Worm (Caenorhabditis elegans) whole organism, L2 larva: ENCODE data around the gene dpy-8.

Experiments
- C34F6.9 ChIP-seq: fragments of 150-350 bp; optimal IDR thresholded peaks from 2 replicates; lab custom pipeline; 2014; ENCODE audit warnings: missing biosample characterization, missing genetic modification characterization
- F13H6.1 ChIP-seq: sonication (generic microtip); optimal IDR thresholded peaks from 2 replicates; lab custom pipeline; 2016; ENCODE audit warnings: missing genetic modification characterization, missing compliant biosample characterization
- R02D3.7 ChIP-seq: fragments of 150-350 bp; optimal IDR thresholded peaks from 2 replicates; lab custom pipeline; 2014; ENCODE audit warnings: missing biosample characterization, missing genetic modification characterization
- ZK546.5 ChIP-seq: sonication (generic microtip); optimal IDR thresholded peaks from 2 replicates; lab custom pipeline; 2017; ENCODE audit warnings: missing biosample characterization, missing genetic modification characterization
- alr-1 ChIP-seq: fragments of 150-350 bp; optimal IDR thresholded peaks from 2 replicates; lab custom pipeline; 2014; ENCODE audit warnings: missing biosample characterization, missing genetic modification characterization
- aly-2 ChIP-seq: fragments of 150-350 bp; optimal IDR thresholded peaks from 2 replicates; lab custom pipeline; 2014; ENCODE audit warnings: missing biosample characterization, missing genetic modification characterization
- ama-1 ChIP-seq: fragments of 150-350 bp; optimal IDR thresholded peaks from 2 replicates; lab custom pipeline; 2018; ENCODE audit warnings: inconsistent platforms
- blmp-1 ChIP-seq: sonication (generic microtip); optimal IDR thresholded peaks from 2 replicates; lab custom pipeline; 2017; ENCODE audit warnings: missing genetic modification characterization, mild to moderate bottlenecking, missing compliant biosample characterization, antibody characterized with exemption, moderate library complexity; ENCODE audit not compliant: insufficient read depth
- ceh-16 ChIP-seq: fragments of 150-350 bp; optimal IDR thresholded peaks from 2 replicates; lab custom pipeline; 2014; ENCODE audit warnings: missing biosample characterization, missing genetic modification characterization
- crh-2 ChIP-seq: sonication (generic microtip); optimal IDR thresholded peaks from 2 replicates; lab custom pipeline; 2017; ENCODE audit warnings: missing biosample characterization, missing genetic modification characterization
- dmd-4 ChIP-seq: sonication (generic microtip); optimal IDR thresholded peaks from 2 replicates; lab custom pipeline; 2017; ENCODE audit warnings: missing biosample characterization, missing genetic modification characterization
- egl-27 ChIP-seq: sonication (generic microtip); optimal IDR thresholded peaks from 3 replicates; lab custom pipeline; 2017; ENCODE audit warnings: missing biosample characterization, missing genetic modification reagents, missing genetic modification characterization
- elt-1 ChIP-seq: fragments of 150-350 bp; optimal IDR thresholded peaks from 2 replicates; lab custom pipeline; 2014; ENCODE audit warnings: missing biosample characterization, missing genetic modification characterization
- elt-3 ChIP-seq: sonication (generic microtip); optimal IDR thresholded peaks from 2 replicates; lab custom pipeline; 2017; ENCODE audit warnings: missing biosample characterization, missing genetic modification characterization
- fos-1 ChIP-seq: fragments of 150-350 bp; optimal IDR thresholded peaks from 2 replicates; lab custom pipeline; 2014; ENCODE audit warnings: missing biosample characterization, missing genetic modification characterization
- lin-11 ChIP-seq: fragments of 150-350 bp; sonication (generic microtip); optimal IDR thresholded peaks from 2 replicates; lab custom pipeline; 2014; ENCODE audit warnings: missing biosample characterization, missing genetic modification characterization, inconsistent platforms, mixed read lengths
- lin-13 ChIP-seq: fragments of 150-350 bp; optimal IDR thresholded peaks from 2 replicates; lab custom pipeline; 2014; ENCODE audit warnings: missing biosample characterization, missing genetic modification reagents, missing genetic modification characterization
- lsy-2 ChIP-seq, 2 experiments: fragments of 150-350 bp in 1 of 2; sonication (generic microtip) in 1 of 2; optimal IDR thresholded peaks; 2 replicates each; lab custom pipeline; 2014 to 2017; ENCODE audit warnings: missing biosample characterization in 2 of 2, missing genetic modification characterization in 2 of 2
- mdl-1 ChIP-seq, 2 experiments: fragments of 150-350 bp in 1 of 2; sonication (generic microtip) in 1 of 2; optimal IDR thresholded peaks; 2 replicates each; lab custom pipeline; 2017; ENCODE audit warnings: missing biosample characterization in 2 of 2, missing genetic modification characterization in 2 of 2
- nhr-10 ChIP-seq: sonication (generic microtip); optimal IDR thresholded peaks from 2 replicates; lab custom pipeline; 2017; ENCODE audit warnings: missing biosample characterization, missing genetic modification characterization
- nhr-129 ChIP-seq: fragments of 150-350 bp; optimal IDR thresholded peaks from 2 replicates; lab custom pipeline; 2014; ENCODE audit warnings: missing biosample characterization, missing genetic modification characterization
- nhr-237 ChIP-seq: fragments of 150-350 bp; optimal IDR thresholded peaks from 2 replicates; lab custom pipeline; 2014; ENCODE audit warnings: missing biosample characterization, missing genetic modification characterization
- nhr-25 ChIP-seq: fragments of 150-350 bp; sonication (generic microtip); optimal IDR thresholded peaks from 3 replicates; lab custom pipeline; 2014; ENCODE audit warnings: missing biosample characterization, missing genetic modification characterization
- sem-4 ChIP-seq: fragments of 150-350 bp; optimal IDR thresholded peaks from 2 replicates; lab custom pipeline; 2014; ENCODE audit warnings: missing biosample characterization, missing genetic modification reagents, missing genetic modification characterization
- sma-9 ChIP-seq, 2 experiments: fragments of 150-350 bp in 1 of 2; sonication (generic microtip) in 1 of 2; optimal IDR thresholded peaks; 2 replicates each; lab custom pipeline; 2014 to 2016; ENCODE audit warnings: missing genetic modification characterization in 2 of 2, mild to moderate bottlenecking in 1 of 2, missing biosample characterization in 1 of 2, missing compliant biosample characterization in 1 of 2, missing genetic modification reagents in 1 of 2, moderate library complexity in 1 of 2
- snpc-4 ChIP-seq: fragments of 150-350 bp; optimal IDR thresholded peaks from 2 replicates; lab custom pipeline; 2014; ENCODE audit warnings: missing biosample characterization, missing genetic modification characterization
- unc-39 ChIP-seq: fragments of 150-350 bp; optimal IDR thresholded peaks from 2 replicates; lab custom pipeline; 2014; ENCODE audit warnings: missing biosample characterization, missing genetic modification characterization
- unc-62 ChIP-seq: fragments of 150-350 bp; optimal IDR thresholded peaks from 2 replicates; lab custom pipeline; 2014; ENCODE audit warnings: missing biosample characterization, missing genetic modification reagents, missing genetic modification characterization
- zag-1 ChIP-seq: fragments of 150-350 bp; optimal IDR thresholded peaks from 2 replicates; lab custom pipeline; 2014; ENCODE audit warnings: missing biosample characterization, missing genetic modification characterization
- ztf-1 ChIP-seq: fragments of 200-800 bp; sonication (Bioruptor generic); conservative IDR thresholded peaks from 2 replicates; pipeline ENCODE4 v1.3.6; 2022; ENCODE audit warnings: missing genetic modification characterization, missing compliant biosample characterization
- ztf-11 ChIP-seq: sonication (generic microtip); optimal IDR thresholded peaks from 2 replicates; lab custom pipeline; 2017; ENCODE audit warnings: missing biosample characterization, missing genetic modification characterization
- ztf-4 ChIP-seq: fragments of 150-350 bp; optimal IDR thresholded peaks from 2 replicates; lab custom pipeline; 2014; ENCODE audit warnings: missing biosample characterization, missing genetic modification characterization

Gene dpy-8

ce11 chrX:5115511-5115910 lies 34.8 kb downstream of the dpy-8 start:
- TF ChIP-seq mdl-1 (tag; optimal IDR thresholded peaks at IDR 0.05; lab: Kevin White, UChicago) (peak in 1 of 2 experiments; percentile 25), elt-3 (no peak)
- TF ChIP-seq, all 48 proteins: peak for 1

ce11 chrX:5111894-5112293 lies 38.4 kb downstream of the dpy-8 start:
- TF ChIP-seq nhr-10 (tag; lab: Kevin White, UChicago) (no peak), ZK546.5 (tag; lab: Kevin White, UChicago) (no peak), dmd-4 (no peak), aly-2 (tag; lab: Kevin White, UChicago) (no peak), nhr-25 (tag; lab: Kevin White, UChicago) (no peak), lin-13 (no peak), crh-2 (tag; lab: Kevin White, UChicago) (no peak), sem-4 (tag; lab: Kevin White, UChicago) (no peak), R02D3.7 (tag; lab: Kevin White, UChicago) (no peak), ztf-11 (no peak), nhr-237 (tag; lab: Kevin White, UChicago) (no peak), sma-9 (GFP tag; optimal IDR thresholded peaks at IDR 0.05; lab: Kevin White, UChicago) (no peak), sma-9 (tag; optimal IDR thresholded peaks at IDR 0.05; lab: Kevin White, UChicago) (no peak)

ce11 chrX:5109130-5109529 lies 41.1 kb downstream of the dpy-8 start, which contains the start of gene C42D8.1:
Gene C42D8.1 (plus strand): TSS chrX:5109506.
- TF ChIP-seq crh-2 (tag; lab: Kevin White, UChicago) (peak; percentile 18), fos-1 (tag; lab: Kevin White, UChicago) (peak; percentile 83), nhr-25 (tag; lab: Kevin White, UChicago) (no peak), sma-9 (GFP tag; optimal IDR thresholded peaks at IDR 0.05; lab: Kevin White, UChicago) (peak; percentile 22), sma-9 (tag; optimal IDR thresholded peaks at IDR 0.05; lab: Kevin White, UChicago) (no peak), lin-11 (tag; lab: Kevin White, UChicago) (no peak), nhr-10 (tag; lab: Kevin White, UChicago) (no peak), ceh-16 (tag; lab: Kevin White, UChicago) (no peak), zag-1 (tag; lab: Kevin White, UChicago) (no peak)

ce11 chrX:5106942-5107341 lies 43.3 kb downstream of the dpy-8 start, which contains the start of gene C42D8.9:
Gene C42D8.9 (minus strand): TSS chrX:5107042.
- TF ChIP-seq unc-62 (no peak), C34F6.9 (tag; lab: Kevin White, UChicago) (no peak), blmp-1 (tag; lab: Kevin White, UChicago) (no peak), F13H6.1 (tag; lab: Kevin White, UChicago) (no peak), snpc-4 (no peak), unc-39 (tag; lab: Kevin White, UChicago) (no peak), ama-1 (lab: Kevin White, UChicago) (no peak), elt-1 (tag; lab: Kevin White, UChicago) (no peak), nhr-10 (tag; lab: Kevin White, UChicago) (no peak), lin-13 (no peak)

ce11 chrX:5106187-5106694 lies 44.0 kb downstream of the dpy-8 start:
- TF ChIP-seq ztf-4 (tag; lab: Kevin White, UChicago) (no peak), unc-39 (tag; lab: Kevin White, UChicago) (no peak), lsy-2 (tag; optimal IDR thresholded peaks at IDR 0.05; lab: Kevin White, UChicago) (no peak), unc-62 (no peak), ceh-16 (tag; lab: Kevin White, UChicago) (no peak), nhr-10 (tag; lab: Kevin White, UChicago) (no peak), R02D3.7 (tag; lab: Kevin White, UChicago) (no peak), zag-1 (tag; lab: Kevin White, UChicago) (no peak), nhr-237 (tag; lab: Kevin White, UChicago) (no peak), snpc-4 (no peak), ztf-1 (GFP tag; lab: Robert Waterston, UW) (no peak), crh-2 (tag; lab: Kevin White, UChicago) (no peak), ZK546.5 (tag; lab: Kevin White, UChicago) (no peak), lin-11 (tag; lab: Kevin White, UChicago) (no peak), alr-1 (tag; lab: Kevin White, UChicago) (no peak), nhr-129 (no peak), egl-27 (tag; lab: Kevin White, UChicago) (no peak)
- TF ChIP-seq, all 48 proteins: peak for 0
